Worm (Caenorhabditis elegans): Measurements from ENCODE around the gene B0303.11.
A peak's percentile ranks its signal among the peaks of the same experiment; 100 is the strongest.

The B0303.11 gene

ce11 chrIII:8741276-8741860 lies 31.2 kb upstream of the B0303.11 start, which contains the start of gene pdhk-2 (continued):
- TF ChIP-seq Y5F2A.4 (GFP tag; optimal IDR thresholded peaks at IDR 0.05) (no peak), F49E8.2 (tag; optimal IDR thresholded peaks at IDR 0.05; ENCODE audit: borderline replicate concordance) (peak; percentile 73), dve-1 (tag; optimal IDR thresholded peaks at IDR 0.05; ENCODE audit: insufficient read depth) (peak; percentile 97), lir-3 (tag; optimal IDR thresholded peaks at IDR 0.05) (peak; percentile 43), zfp-2 (tag; optimal IDR thresholded peaks at IDR 0.05) (no peak), mxl-3 (GFP tag; optimal IDR thresholded peaks at IDR 0.05) (peak; percentile 87), nhr-102 (tag; optimal IDR thresholded peaks at IDR 0.05) (peak; percentile 91), dmd-8 (GFP tag; IDR thresholded peaks at IDR 0.05) (peak; percentile 61; the same call in 1 of the 2 replicates), F10B5.3 (tag; optimal IDR thresholded peaks at IDR 0.05) (peak; percentile 68), hlh-11 (tag; optimal IDR thresholded peaks at IDR 0.05) (peak; percentile 94), T26A8.4 (GFP tag; IDR thresholded peaks at IDR 0.05) (peak; percentile 93), zfp-3 (GFP tag; conservative IDR thresholded peaks at IDR 0.05) (peak; percentile 92), T20F7.1 (GFP tag; optimal IDR thresholded peaks at IDR 0.05) (peak; percentile 89), saeg-2 (GFP tag; IDR thresholded peaks at IDR 0.05) (peak; percentile 77; the same call in 1 of the 2 replicates), gei-8 (GFP tag; optimal IDR thresholded peaks at IDR 0.05) (peak; percentile 26), zip-11 (GFP tag; IDR thresholded peaks at IDR 0.05) (no peak), egl-43 (GFP tag; IDR thresholded peaks at IDR 0.05) (no peak), lin-38 (GFP tag; IDR thresholded peaks at IDR 0.05) (peak; percentile 89), nhr-11 (tag; optimal IDR thresholded peaks at IDR 0.05) (peak; percentile 72), nhr-6 (tag; optimal IDR thresholded peaks at IDR 0.05) (peak; percentile 90), mep-1 (tag; optimal IDR thresholded peaks at IDR 0.05) (peak; percentile 96), lin-1 (GFP tag; IDR thresholded peaks at IDR 0.05) (peak; percentile 55; the same call in 1 of the 2 replicates), dpl-1 (GFP tag; optimal IDR thresholded peaks at IDR 0.05) (peak; percentile 99), hif-1 (tag; optimal IDR thresholded peaks at IDR 0.05) (peak; percentile 46 to 87), nhr-28 (tag; optimal IDR thresholded peaks at IDR 0.05) (peak; percentile 73), skn-1 (tag; optimal IDR thresholded peaks at IDR 0.05) (no peak), madf-9 (GFP tag; conservative IDR thresholded peaks at IDR 0.05) (peak; percentile 72), spr-3 (GFP tag; optimal IDR thresholded peaks at IDR 0.05) (peak; percentile 65), daf-8 (GFP tag; IDR thresholded peaks at IDR 0.05) (no peak), ceh-20 (GFP tag; IDR thresholded peaks at IDR 0.05) (peak; percentile 90), ceh-32 (tag; optimal IDR thresholded peaks at IDR 0.05; ENCODE audit: poor library complexity) (peak; percentile 44), arid-1 (GFP tag; conservative IDR thresholded peaks at IDR 0.05) (peak; percentile 91), R02D3.7 (tag; optimal IDR thresholded peaks at IDR 0.05) (no peak), ceh-28 (tag; optimal IDR thresholded peaks at IDR 0.05) (no peak), daf-19 (GFP tag; conservative IDR thresholded peaks at IDR 0.05) (peak; percentile 73), mes-2 (tag; optimal IDR thresholded peaks at IDR 0.05; ENCODE audit: poor library complexity, severe bottlenecking) (peak; percentile 91), daf-16 (GFP tag; optimal IDR thresholded peaks at IDR 0.05) (peak in 1 of 2 experiments; percentile 74), daf-16 (tag; optimal IDR thresholded peaks at IDR 0.05) (peak; percentile 68), hlh-30 (tag; optimal IDR thresholded peaks at IDR 0.05; ENCODE audit: insufficient read depth) (peak; percentile 87), nhr-10 (tag; optimal IDR thresholded peaks at IDR 0.05) (no peak), mxl-2 (GFP tag; conservative IDR thresholded peaks at IDR 0.05) (no peak), ztf-11 (tag; optimal IDR thresholded peaks at IDR 0.05) (no peak), ama-1 (optimal IDR thresholded peaks at IDR 0.05) (peak; percentile 81), F44E2.7 (GFP tag; IDR thresholded peaks at IDR 0.05) (no peak), lin-13 (GFP tag; optimal IDR thresholded peaks at IDR 0.05) (peak; percentile 82), vab-7 (GFP tag; IDR thresholded peaks at IDR 0.05) (0 out of 2 replicates have a peak, but pooled peaks have one; percentile 51), nhr-76 (tag; optimal IDR thresholded peaks at IDR 0.05) (no peak), mdl-1 (tag; optimal IDR thresholded peaks at IDR 0.05) (peak in 1 of 2 experiments; percentile 82), duxl-1 (tag; optimal IDR thresholded peaks at IDR 0.05; ENCODE audit: poor library complexity) (peak; percentile 86), unc-130 (GFP tag; optimal IDR thresholded peaks at IDR 0.05) (peak; percentile 53)

All from whole organism, L4 larva.